Worm (Caenorhabditis elegans): Measurements from ENCODE around the gene H40L08.2.

H40L08.2 gene

ce11 chrX:15072877-15073276, 4.7 kb downstream of the H40L08.2 start:
- TF ChIP-seq efl-3 (GFP tag; optimal IDR thresholded peaks at IDR 0.05) (no peak), hlh-4 (tag; optimal IDR thresholded peaks at IDR 0.05) (no peak), ztf-11 (tag; optimal IDR thresholded peaks at IDR 0.05) (no peak), ceh-88 (GFP tag; IDR thresholded peaks at IDR 0.05) (no peak), nhr-90 (tag; optimal IDR thresholded peaks at IDR 0.05; ENCODE audit: poor library complexity) (peak; percentile 74), egl-27 (tag; optimal IDR thresholded peaks at IDR 0.05) (no peak), Y116A8C.19 (tag; optimal IDR thresholded peaks at IDR 0.05; ENCODE audit: borderline replicate concordance) (no peak), sox-4 (tag; optimal IDR thresholded peaks at IDR 0.05) (no peak), lin-15B (tag; optimal IDR thresholded peaks at IDR 0.05) (no peak), nhr-19 (GFP tag; conservative IDR thresholded peaks at IDR 0.05) (peak; percentile 49), F16B12.6 (tag; optimal IDR thresholded peaks at IDR 0.05) (no peak), lin-14 (GFP tag; optimal IDR thresholded peaks at IDR 0.05) (peak; percentile 56), lin-35 (GFP tag; optimal IDR thresholded peaks at IDR 0.05) (peak in 1 of 2 experiments; percentile 35), tlp-1 (tag; optimal IDR thresholded peaks at IDR 0.05) (no peak), nhr-71 (tag; optimal IDR thresholded peaks at IDR 0.05) (peak; percentile 80), blmp-1 (tag; optimal IDR thresholded peaks at IDR 0.05) (peak; percentile 94), snu-23 (GFP tag; optimal IDR thresholded peaks at IDR 0.05) (peak; percentile 67), unc-98 (GFP tag; IDR thresholded peaks at IDR 0.05) (no peak), tbx-2 (tag; optimal IDR thresholded peaks at IDR 0.05) (peak; percentile 69), jun-1 (tag; optimal IDR thresholded peaks at IDR 0.05) (no peak), egl-13 (tag; optimal IDR thresholded peaks at IDR 0.05) (no peak), grh-1 (GFP tag; IDR thresholded peaks at IDR 0.05) (0 out of 2 replicates have a peak, but pooled peaks have one; percentile 61), mdl-1 (tag; optimal IDR thresholded peaks at IDR 0.05) (peak in 1 of 2 experiments; percentile 35), nhr-85 (tag) (peak; percentile 96), vab-15 (tag; optimal IDR thresholded peaks at IDR 0.05) (no peak), sup-37 (GFP tag; optimal IDR thresholded peaks at IDR 0.05) (no peak), ces-1 (GFP tag; optimal IDR thresholded peaks at IDR 0.05) (no peak), efl-1 (optimal IDR thresholded peaks at IDR 0.05) (no peak), efl-1 (GFP tag; optimal IDR thresholded peaks at IDR 0.05 in 1 of 2) (peak in 1 of 2 experiments; percentile 58), mab-9 (GFP tag; IDR thresholded peaks at IDR 0.05) (no peak), elt-3 (tag; optimal IDR thresholded peaks at IDR 0.05) (peak in 2 of 6 experiments; percentile 71 to 72), nhr-47 (tag; optimal IDR thresholded peaks at IDR 0.05) (no peak), fkh-8 (tag; optimal IDR thresholded peaks at IDR 0.05) (no peak), dpl-1 (GFP tag; optimal IDR thresholded peaks at IDR 0.05) (peak in 1 of 3 experiments; percentile 8), mep-1 (tag; optimal IDR thresholded peaks at IDR 0.05) (no peak), mef-2 (tag; optimal IDR thresholded peaks at IDR 0.05) (no peak), hpl-2 (GFP tag; optimal IDR thresholded peaks at IDR 0.05) (no peak), fkh-4 (tag; optimal IDR thresholded peaks at IDR 0.05; ENCODE audit: borderline replicate concordance) (no peak), aha-1 (tag; optimal IDR thresholded peaks at IDR 0.05) (no peak), unc-130 (tag; optimal IDR thresholded peaks at IDR 0.05) (peak; percentile 28), hlh-17 (GFP tag; optimal IDR thresholded peaks at IDR 0.05; ENCODE audit: borderline replicate concordance) (no peak), nhr-28 (tag; optimal IDR thresholded peaks at IDR 0.05) (no peak), elt-2 (tag; optimal IDR thresholded peaks at IDR 0.05) (no peak), C16A3.4 (tag; optimal IDR thresholded peaks at IDR 0.05) (no peak), nhr-20 (tag; optimal IDR thresholded peaks at IDR 0.05) (peak; percentile 81), nhr-237 (tag; optimal IDR thresholded peaks at IDR 0.05) (no peak), fos-1 (tag; optimal IDR thresholded peaks at IDR 0.05) (no peak)

All from whole organism, L1 larva.